Worm (Caenorhabditis elegans) whole organism, late embryonic: ENCODE data around the gene R05A10.4.

Source experiments
- K02D7.2 ChIP-seq: sonication (generic microtip); optimal IDR thresholded peaks from 2 replicates; lab custom pipeline; 2017; ENCODE audit warnings: mild to moderate bottlenecking, missing genetic modification characterization, missing compliant biosample characterization
- ahr-1 ChIP-seq: sonication (generic microtip); optimal IDR thresholded peaks from 2 replicates; lab custom pipeline; 2016; ENCODE audit warnings: missing genetic modification characterization, missing compliant biosample characterization
- fax-1 ChIP-seq: sonication (generic microtip); optimal IDR thresholded peaks from 2 replicates; lab custom pipeline; 2016; ENCODE audit warnings: missing genotype, missing genetic modification characterization, missing compliant biosample characterization
- ttx-3 ChIP-seq: sonication (generic microtip); optimal IDR thresholded peaks from 2 replicates; lab custom pipeline; 2016; ENCODE audit warnings: missing genetic modification reagents, missing genetic modification characterization, missing compliant biosample characterization

DNA sequence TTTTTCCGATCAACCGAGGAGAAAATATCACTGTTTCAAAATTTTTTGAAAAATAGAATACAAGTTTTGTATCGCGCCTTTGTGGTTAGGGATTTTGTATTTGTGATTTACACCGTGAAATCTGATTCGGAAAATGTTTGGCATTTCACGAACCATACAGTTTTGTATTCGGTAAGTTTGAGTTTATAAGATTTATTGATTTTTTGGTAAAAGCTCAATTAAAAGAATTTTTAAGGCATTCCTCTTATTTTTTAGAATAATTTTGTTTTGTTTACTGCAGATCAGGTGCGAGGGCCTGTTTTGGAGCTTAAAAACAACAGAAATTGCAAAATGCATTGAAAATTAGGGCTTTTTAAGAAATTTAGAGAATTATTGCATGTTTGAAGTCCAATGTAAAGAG is 38.9 kb upstream of the R05A10.4 start:
- TF ChIP-seq fax-1, result no peak
- TF ChIP-seq ttx-3, result no peak
- TF ChIP-seq K02D7.2 (tag; lab: Kevin White, UChicago), result no peak
- no peak for TF ChIP-seq ahr-1 (tag; lab: Kevin White, UChicago)
